Worm (Caenorhabditis elegans) whole organism, L4 larva: Measurements from ENCODE around the gene F53A9.8.

Experiments
- F44E2.7 ChIP-seq: fragments of 200-800 bp; sonication (Bioruptor generic); IDR thresholded peaks from 2 replicates; pipeline ENCODE4 v2.1.2; 2022; ENCODE audit warnings: missing genetic modification characterization, missing compliant biosample characterization
- F49E8.2 ChIP-seq: sonication (generic microtip); optimal IDR thresholded peaks from 2 replicates; lab custom pipeline; 2016; ENCODE audit warnings: missing compliant biosample characterization, mild to moderate bottlenecking, missing genetic modification characterization, borderline replicate concordance
- aly-2 ChIP-seq: sonication (generic microtip); optimal IDR thresholded peaks from 2 replicates; lab custom pipeline; 2018; ENCODE audit warnings: missing biosample characterization, missing genetic modification characterization
- egl-27 ChIP-seq: sonication (generic microtip); optimal IDR thresholded peaks from 3 replicates; lab custom pipeline; 2017; ENCODE audit warnings: missing biosample characterization, missing genetic modification reagents, missing genetic modification characterization
- fos-1 ChIP-seq: fragments of 150-350 bp; optimal IDR thresholded peaks from 2 replicates; lab custom pipeline; 2014; ENCODE audit warnings: missing biosample characterization, missing genetic modification characterization
- hlh-11 ChIP-seq: fragments of 200-800 bp; sonication (Bioruptor generic); optimal IDR thresholded peaks from 2 replicates; lab custom pipeline; 2018; ENCODE audit warnings: mild to moderate bottlenecking, missing genetic modification characterization, missing compliant biosample characterization
- jun-1 ChIP-seq: fragments of 150-350 bp; optimal IDR thresholded peaks from 2 replicates; lab custom pipeline; 2014; ENCODE audit warnings: missing biosample characterization, missing genetic modification reagents, missing genetic modification characterization
- lin-1 ChIP-seq: fragments of 200-800 bp; sonication (Bioruptor generic); IDR thresholded peaks from 2 replicates; pipeline ENCODE4 v1.3.6; 2022; ENCODE audit warnings: missing genetic modification reagents, missing genetic modification characterization, missing compliant biosample characterization
- nhr-28 ChIP-seq: fragments of 150-350 bp; optimal IDR thresholded peaks from 2 replicates; lab custom pipeline; 2014; ENCODE audit warnings: missing biosample characterization, missing genetic modification characterization
- nhr-77 ChIP-seq: fragments of 150-350 bp; optimal IDR thresholded peaks from 2 replicates; lab custom pipeline; 2014; ENCODE audit warnings: missing biosample characterization, missing genetic modification characterization
- pha-4 ChIP-seq, 2 experiments: fragments of 150-350 bp in 1 of 2; fragments of 200-800 bp in 1 of 2; sonication (Bioruptor generic) in 1 of 2; IDR thresholded peaks in 1 of 2; optimal IDR thresholded peaks in 1 of 2; 2 replicates each; pipeline versions ENCODE4 v1.3.6 to Lab custom; 2014 to 2022; ENCODE audit warnings: missing genetic modification characterization in 2 of 2, missing genetic modification reagents in 2 of 2, missing biosample characterization in 1 of 2, missing compliant biosample characterization in 1 of 2
- skn-1 ChIP-seq: fragments of 150-350 bp; optimal IDR thresholded peaks from 2 replicates; lab custom pipeline; 2014; ENCODE audit warnings: missing biosample characterization, missing genetic modification characterization

DNA sequence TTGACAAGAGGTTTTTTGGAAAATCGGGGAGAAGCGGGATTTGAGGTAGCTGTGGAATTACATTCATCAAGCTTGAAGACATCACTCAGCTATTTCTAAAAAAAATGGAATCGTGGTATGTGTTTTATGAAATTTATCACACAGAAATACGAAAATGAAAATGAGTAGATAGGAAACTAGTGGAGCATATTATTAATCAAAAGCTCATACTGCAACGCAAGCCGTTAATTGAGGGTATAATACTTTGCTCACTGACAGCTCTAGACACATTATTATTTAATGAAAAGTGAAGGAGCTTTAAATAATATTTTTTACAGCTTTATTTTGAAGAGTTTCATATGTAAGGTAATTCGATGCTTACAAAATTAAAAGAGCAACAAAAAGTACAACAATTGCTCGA, 24.2 kb upstream of the F53A9.8 start, which contains the start of gene M02D8.7:
- TF ChIP-seq egl-27 (tag; lab: Kevin White, UChicago) (no peak), jun-1 (no peak), nhr-28 (no peak), skn-1 (tag; lab: Kevin White, UChicago) (no peak), lin-1 (GFP tag; lab: Robert Waterston, UW) (no peak), F49E8.2 (tag; lab: Kevin White, UChicago) (no peak), fos-1 (tag; lab: Kevin White, UChicago) (no peak), pha-4 (GFP tag; IDR thresholded peaks at IDR 0.05; lab: Robert Waterston, UW) (no peak), pha-4 (tag; optimal IDR thresholded peaks at IDR 0.05; lab: Kevin White, UChicago) (no peak), F44E2.7 (GFP tag; lab: Robert Waterston, UW) (no peak), hlh-11 (tag; lab: Kevin White, UChicago) (no peak), aly-2 (tag; lab: Kevin White, UChicago) (no peak), nhr-77 (tag; lab: Kevin White, UChicago) (no peak)
